Fruit fly (Drosophila melanogaster): ENCODE measurements around the gene Uros2.
A peak's percentile ranks its signal among the peaks of the same experiment; 100 is the strongest.

DNA sequence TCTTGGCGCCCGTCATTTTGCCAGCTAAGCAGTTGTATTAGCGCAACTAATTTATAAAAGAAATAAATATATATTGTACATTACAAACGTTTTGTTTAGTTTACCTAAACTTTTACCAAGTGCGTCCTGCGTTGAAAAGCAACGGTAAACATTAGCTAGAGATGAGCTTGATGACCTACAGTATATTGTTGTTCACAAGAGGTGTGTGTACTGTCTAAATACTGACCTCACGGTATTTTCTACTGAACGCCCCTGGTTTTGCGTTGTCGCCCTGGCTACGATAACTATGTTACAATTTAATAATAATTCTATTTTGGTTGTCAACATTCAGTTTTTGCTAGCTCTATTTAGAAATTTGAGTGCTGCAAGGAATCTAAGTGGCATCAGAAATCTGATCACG, 4.1 kb downstream of the Uros2 start, which contains the start of gene Acyp2:
- TF ChIP-seq psq (GFP tag; optimal IDR thresholded peaks at IDR 0.05) (no peak), Jra (GFP tag; optimal IDR thresholded peaks at IDR 0.05) (peak; percentile 62), Hnf4 (GFP tag; optimal IDR thresholded peaks at IDR 0.05) (peak; percentile 69), Myc (optimal IDR thresholded peaks at IDR 0.05) (no peak)
